Worm (Caenorhabditis elegans) whole organism, L4 larva: ENCODE measurements around the gene srh-113.

ENCODE experiments used
- F26F4.8 ChIP-seq: fragments of 200-800 bp; sonication (Bioruptor generic); conservative IDR thresholded peaks from 2 replicates; pipeline ENCODE4 v1.3.6; 2022; ENCODE audit warnings: missing genetic modification characterization, missing compliant biosample characterization
- F44E2.7 ChIP-seq: fragments of 200-800 bp; sonication (Bioruptor generic); IDR thresholded peaks from 2 replicates; pipeline ENCODE4 v2.1.2; 2022; ENCODE audit warnings: missing genetic modification characterization, missing compliant biosample characterization
- F49E8.2 ChIP-seq: sonication (generic microtip); optimal IDR thresholded peaks from 2 replicates; lab custom pipeline; 2016; ENCODE audit warnings: missing compliant biosample characterization, mild to moderate bottlenecking, missing genetic modification characterization, borderline replicate concordance
- R02D3.7 ChIP-seq: fragments of 150-350 bp; sonication (generic microtip); optimal IDR thresholded peaks from 3 replicates; lab custom pipeline; 2014; ENCODE audit warnings: missing biosample characterization, missing genetic modification characterization
- T20F7.1 ChIP-seq: fragments of 200-800 bp; sonication (Bioruptor generic); optimal IDR thresholded peaks from 2 replicates; lab custom pipeline; 2018; ENCODE audit warnings: mild to moderate bottlenecking, missing genetic modification characterization, missing compliant biosample characterization
- Y48G9A.11 ChIP-seq: fragments of 200-800 bp; sonication (Bioruptor generic); IDR thresholded peaks from 2 replicates; pipeline ENCODE4 v1.3.6; 2022; ENCODE audit warnings: missing genetic modification reagents, missing genetic modification characterization, missing compliant biosample characterization
- ama-1 ChIP-seq: fragments of 150-350 bp; optimal IDR thresholded peaks from 2 replicates; lab custom pipeline; 2014; ENCODE audit warnings: inconsistent platforms, mixed read lengths
- ceh-32 ChIP-seq: sonication (generic microtip); optimal IDR thresholded peaks from 2 replicates; lab custom pipeline; 2016; ENCODE audit warnings: mild to moderate bottlenecking, missing genetic modification characterization, missing compliant biosample characterization; ENCODE audit not compliant: poor library complexity
- ctbp-1 ChIP-seq: fragments of 200-800 bp; sonication (Bioruptor generic); IDR thresholded peaks from 2 replicates; pipeline ENCODE4 v1.3.6; 2022; ENCODE audit warnings: missing genetic modification reagents, missing genetic modification characterization, missing compliant biosample characterization
- dmd-9 ChIP-seq: fragments of 200-800 bp; sonication (Bioruptor generic); IDR thresholded peaks from 2 replicates; pipeline ENCODE4 v1.3.6; 2022; ENCODE audit warnings: missing genetic modification reagents, missing genetic modification characterization, missing compliant biosample characterization
- dve-1 ChIP-seq: sonication (generic microtip); optimal IDR thresholded peaks from 2 replicates; lab custom pipeline; 2017; ENCODE audit warnings: antibody characterized with exemption, mild to moderate bottlenecking, missing genetic modification characterization, missing compliant biosample characterization; ENCODE audit not compliant: insufficient read depth
- egl-43 ChIP-seq: fragments of 200-800 bp; sonication (Bioruptor generic); IDR thresholded peaks from 2 replicates; pipeline ENCODE4 v1.3.6; 2022; ENCODE audit warnings: missing genetic modification reagents, missing genetic modification characterization, missing compliant biosample characterization
- fos-1 ChIP-seq: fragments of 150-350 bp; optimal IDR thresholded peaks from 2 replicates; lab custom pipeline; 2014; ENCODE audit warnings: missing biosample characterization, missing genetic modification characterization
- gei-8 ChIP-seq: fragments of 200-800 bp; sonication (Bioruptor generic); optimal IDR thresholded peaks from 2 replicates; lab custom pipeline; 2018; ENCODE audit warnings: mild to moderate bottlenecking, missing genetic modification characterization, missing compliant biosample characterization
- hlh-11 ChIP-seq: fragments of 200-800 bp; sonication (Bioruptor generic); optimal IDR thresholded peaks from 2 replicates; lab custom pipeline; 2018; ENCODE audit warnings: mild to moderate bottlenecking, missing genetic modification characterization, missing compliant biosample characterization
- lin-38 ChIP-seq: fragments of 200-800 bp; sonication (Bioruptor generic); IDR thresholded peaks from 2 replicates; pipeline ENCODE4 v1.3.6; 2022; ENCODE audit warnings: missing genetic modification reagents, missing genetic modification characterization, missing compliant biosample characterization
- lin-39 ChIP-seq: fragments of 150-350 bp; optimal IDR thresholded peaks from 2 replicates; lab custom pipeline; 2014; ENCODE audit warnings: missing biosample characterization, missing genetic modification reagents, missing genetic modification characterization
- madf-5 ChIP-seq, 2 experiments: fragments of 200-800 bp; sonication (Bioruptor generic); IDR thresholded peaks; 2 replicates each; pipeline ENCODE4 v1.3.6; 2022; ENCODE audit warnings: missing compliant biosample characterization in 2 of 2, missing genetic modification characterization in 2 of 2
- madf-9 ChIP-seq: fragments of 200-800 bp; sonication (Bioruptor generic); conservative IDR thresholded peaks from 2 replicates; pipeline ENCODE4 v1.3.6; 2022; ENCODE audit warnings: missing genetic modification reagents, missing genetic modification characterization, missing compliant biosample characterization
- mdl-1 ChIP-seq, 2 experiments: fragments of 150-350 bp in 1 of 2; sonication (generic microtip) in 1 of 2; optimal IDR thresholded peaks; 2 replicates each; lab custom pipeline; 2014 to 2017; ENCODE audit warnings: missing biosample characterization in 2 of 2, missing genetic modification characterization in 2 of 2
- mep-1 ChIP-seq: fragments of 150-350 bp; sonication (generic microtip); optimal IDR thresholded peaks from 3 replicates; lab custom pipeline; 2014; ENCODE audit warnings: missing biosample characterization, missing genetic modification characterization
- mes-2 ChIP-seq: sonication (generic microtip); optimal IDR thresholded peaks from 2 replicates; lab custom pipeline; 2016; ENCODE audit warnings: missing genotype, mild to moderate bottlenecking, missing genetic modification characterization, missing compliant biosample characterization; ENCODE audit not compliant: poor library complexity, severe bottlenecking
- nhr-11 ChIP-seq: fragments of 150-350 bp; optimal IDR thresholded peaks from 2 replicates; lab custom pipeline; 2014; ENCODE audit warnings: missing biosample characterization, missing genetic modification characterization
- nhr-111 ChIP-seq: fragments of 200-800 bp; sonication (Bioruptor generic); optimal IDR thresholded peaks from 2 replicates; lab custom pipeline; 2018; ENCODE audit warnings: mild to moderate bottlenecking, missing genetic modification characterization, missing compliant biosample characterization
- nhr-237 ChIP-seq: sonication (generic microtip); optimal IDR thresholded peaks from 2 replicates; lab custom pipeline; 2017; ENCODE audit warnings: missing biosample characterization, missing genetic modification characterization
- nhr-28 ChIP-seq: fragments of 150-350 bp; optimal IDR thresholded peaks from 2 replicates; lab custom pipeline; 2014; ENCODE audit warnings: missing biosample characterization, missing genetic modification characterization
- nhr-41 ChIP-seq: fragments of 200-800 bp; sonication (Bioruptor generic); IDR thresholded peaks from 2 replicates; pipeline ENCODE4 v1.3.6; 2022; ENCODE audit warnings: missing genetic modification reagents, missing genetic modification characterization, missing compliant biosample characterization
- nhr-48 ChIP-seq: sonication (generic microtip); optimal IDR thresholded peaks from 2 replicates; lab custom pipeline; 2016; ENCODE audit warnings: mild to moderate bottlenecking, missing genetic modification characterization, missing compliant biosample characterization
- nhr-6 ChIP-seq: fragments of 150-350 bp; optimal IDR thresholded peaks from 2 replicates; lab custom pipeline; 2014; ENCODE audit warnings: missing biosample characterization, missing genetic modification characterization
- nhr-76 ChIP-seq: fragments of 150-350 bp; optimal IDR thresholded peaks from 2 replicates; lab custom pipeline; 2014; ENCODE audit warnings: missing biosample characterization, missing genetic modification characterization
- pha-4 ChIP-seq, 2 experiments: fragments of 150-350 bp in 1 of 2; fragments of 200-800 bp in 1 of 2; sonication (Bioruptor generic) in 1 of 2; IDR thresholded peaks in 1 of 2; optimal IDR thresholded peaks in 1 of 2; 2 replicates each; pipeline versions ENCODE4 v1.3.6 to Lab custom; 2014 to 2022; ENCODE audit warnings: missing genetic modification characterization in 2 of 2, missing genetic modification reagents in 2 of 2, missing biosample characterization in 1 of 2, missing compliant biosample characterization in 1 of 2
- php-3 ChIP-seq: fragments of 200-800 bp; sonication (Bioruptor generic); IDR thresholded peaks from 2 replicates; pipeline ENCODE4 v1.3.6; 2022; ENCODE audit warnings: missing genetic modification reagents, missing genetic modification characterization, missing compliant biosample characterization
- rbr-2 ChIP-seq: sonication (generic microtip); optimal IDR thresholded peaks from 2 replicates; lab custom pipeline; 2016; ENCODE audit warnings: missing genotype, missing genetic modification characterization, missing compliant biosample characterization
- saeg-2 ChIP-seq: fragments of 200-800 bp; sonication (Bioruptor generic); IDR thresholded peaks from 2 replicates; pipeline ENCODE4 v1.3.6; 2022; ENCODE audit warnings: missing genetic modification reagents, missing genetic modification characterization, missing compliant biosample characterization
- set-16 ChIP-seq: fragments of 200-800 bp; sonication (Bioruptor generic); IDR thresholded peaks from 2 replicates; pipeline ENCODE4 v1.3.6; 2022; ENCODE audit warnings: missing genetic modification reagents, missing genetic modification characterization, missing compliant biosample characterization
- skn-1 ChIP-seq: fragments of 150-350 bp; optimal IDR thresholded peaks from 2 replicates; lab custom pipeline; 2014; ENCODE audit warnings: missing biosample characterization, missing genetic modification characterization
- snpc-4 ChIP-seq: fragments of 150-350 bp; optimal IDR thresholded peaks from 2 replicates; lab custom pipeline; 2014; ENCODE audit warnings: missing biosample characterization, missing genetic modification characterization
- spr-1 ChIP-seq: sonication (generic microtip); optimal IDR thresholded peaks from 2 replicates; lab custom pipeline; 2016; ENCODE audit warnings: mild to moderate bottlenecking, missing genetic modification characterization, missing compliant biosample characterization
- tra-1 ChIP-seq: fragments of 200-800 bp; sonication (Bioruptor generic); IDR thresholded peaks from 2 replicates; pipeline ENCODE4 v1.3.6; 2022; ENCODE audit warnings: missing genetic modification reagents, missing genetic modification characterization, missing compliant biosample characterization
- unc-39 ChIP-seq: sonication (generic microtip); optimal IDR thresholded peaks from 2 replicates; lab custom pipeline; 2017; ENCODE audit warnings: missing biosample characterization, missing genetic modification characterization
- unc-62 ChIP-seq, 3 experiments: fragments of 150-350 bp in 1 of 3; sonication (generic microtip); optimal IDR thresholded peaks in 2 of 3; peaks in 1 of 3; 1 replicate in 1 of 3; 2 replicates in 2 of 3; lab custom pipeline; 2014 to 2017; ENCODE audit warnings: missing biosample characterization in 3 of 3, missing genetic modification characterization in 3 of 3, missing genetic modification reagents in 3 of 3, missing genotype in 1 of 3
- ztf-7 ChIP-seq: fragments of 150-350 bp; optimal IDR thresholded peaks from 2 replicates; lab custom pipeline; 2014; ENCODE audit warnings: missing biosample characterization, missing genetic modification characterization

srh-113 gene

DNA sequence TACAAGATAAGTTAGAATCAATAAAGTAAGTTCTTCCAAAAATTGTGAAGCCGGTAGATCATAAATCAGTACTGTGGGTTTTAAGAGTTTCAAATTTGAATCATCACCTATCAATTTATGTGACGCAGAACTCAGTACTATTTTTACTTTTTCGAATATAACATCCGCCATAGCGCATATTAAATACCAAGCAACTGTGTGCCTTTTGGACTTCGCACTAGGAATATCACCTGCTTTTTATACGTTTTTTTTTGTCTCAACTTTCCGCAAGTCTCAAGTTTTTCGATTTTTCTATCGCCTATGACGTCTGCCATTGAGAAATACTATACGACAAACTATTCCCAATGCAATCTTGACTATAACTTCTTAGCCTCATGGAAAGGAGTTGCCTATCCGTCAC lies at the start of gene srh-113:
TSS of gene srh-113 (plus strand) at position 301 of the 400 bp plus-strand sequence.
- TF ChIP-seq T20F7.1 (GFP tag; lab: Kevin White, UChicago) (no peak), madf-9 (GFP tag; lab: Robert Waterston, UW) (no peak), Y48G9A.11 (GFP tag; lab: Robert Waterston, UW) (no peak), rbr-2 (tag; lab: Kevin White, UChicago) (no peak), R02D3.7 (no peak)

- TF ChIP-seq tra-1 (GFP tag; lab: Robert Waterston, UW) (no peak), lin-38 (GFP tag; lab: Robert Waterston, UW) (no peak), ceh-32 (tag; lab: Kevin White, UChicago) (no peak), nhr-76 (tag; lab: Kevin White, UChicago) (no peak), nhr-111 (no peak), mep-1 (tag; lab: Kevin White, UChicago) (no peak), nhr-6 (tag; lab: Kevin White, UChicago) (no peak), egl-43 (GFP tag; lab: Robert Waterston, UW) (no peak), pha-4 (GFP tag; IDR thresholded peaks at IDR 0.05; lab: Robert Waterston, UW) (no peak), pha-4 (tag; optimal IDR thresholded peaks at IDR 0.05; lab: Kevin White, UChicago) (no peak), madf-5 (GFP tag; IDR thresholded peaks at IDR 0.05; lab: Robert Waterston, UW) (no peak), saeg-2 (no peak)
- TF ChIP-seq, all 104 proteins: peak for 0
Observed at ce11 chrV:17165409-17165808, 47.4 kb upstream of the srh-113 start, which contains the start of gene srh-102. Gene srh-102 (minus strand): TSS chrV:17165509.

ce11 chrV:17167457-17167856 lies 45.4 kb upstream of the srh-113 start, which contains the start of gene srz-66:
Gene srz-66 (minus strand): TSS chrV:17167557.
- TF ChIP-seq mdl-1 (tag; optimal IDR thresholded peaks at IDR 0.05; lab: Kevin White, UChicago) (no peak), nhr-28 (no peak), nhr-11 (no peak), nhr-237 (no peak), ctbp-1 (GFP tag; lab: Robert Waterston, UW) (no peak), mes-2 (no peak), unc-62 (GFP tag; optimal IDR thresholded peaks at IDR 0.05 in 1 of 2; lab: Kevin White, UChicago) (no peak), unc-62 (tag; optimal IDR thresholded peaks at IDR 0.05; lab: Kevin White, UChicago) (no peak), fos-1 (no peak), spr-1 (tag; lab: Kevin White, UChicago) (no peak), ztf-7 (tag; lab: Kevin White, UChicago) (no peak)

DNA sequence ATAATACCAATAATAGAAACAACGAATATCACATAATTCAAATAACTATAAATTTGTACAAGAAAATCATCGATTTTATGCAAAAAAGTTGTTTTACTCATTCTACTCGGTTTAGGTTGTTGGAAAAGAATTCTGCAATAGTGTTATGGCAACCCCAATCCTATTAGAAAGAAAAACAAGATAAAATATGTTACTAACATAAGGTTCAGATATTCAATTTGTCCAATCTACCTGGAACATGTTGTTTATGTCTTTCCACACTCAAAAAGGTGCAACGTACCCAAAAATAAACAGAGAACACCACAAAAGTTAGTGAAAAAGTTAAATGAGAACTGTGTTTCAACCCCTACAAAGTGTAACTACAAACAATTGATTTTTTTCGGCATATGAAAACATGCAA lies 42.0 kb upstream of the srh-113 start, which contains the start of gene srw-51:
TSS of gene srw-51 (minus strand) at position 101 of the 400 bp plus-strand sequence.
- TF ChIP-seq ama-1 (no peak), dve-1 (tag; lab: Kevin White, UChicago) (no peak), ceh-32 (tag; lab: Kevin White, UChicago) (no peak), gei-8 (no peak), R02D3.7 (no peak)
- TF ChIP-seq, all 104 proteins: peak for 0

DNA sequence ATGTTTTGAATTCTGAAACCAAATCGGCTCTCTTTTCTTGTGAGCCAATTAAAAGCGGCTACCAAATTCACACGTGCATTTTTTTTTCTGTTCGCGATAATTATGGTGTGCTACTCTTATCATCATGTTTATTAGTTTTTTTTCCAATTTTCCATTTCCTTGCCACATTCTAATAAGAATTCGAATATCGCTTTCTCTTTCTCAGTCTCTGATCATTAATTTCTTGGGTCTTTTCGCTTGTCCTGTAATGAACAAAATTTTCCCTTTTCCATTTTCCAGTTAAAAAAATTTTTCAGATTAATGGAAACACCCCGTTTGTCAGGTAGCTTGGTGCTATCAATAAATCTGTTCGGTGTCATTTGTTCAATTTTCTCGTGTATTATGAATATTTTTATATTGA lies 41.3 kb upstream of the srh-113 start, which contains the start of gene srbc-26:
TSS of gene srbc-26 (plus strand) at position 301 of the 400 bp plus-strand sequence.
- TF ChIP-seq skn-1 (tag; lab: Kevin White, UChicago): no peak

DNA sequence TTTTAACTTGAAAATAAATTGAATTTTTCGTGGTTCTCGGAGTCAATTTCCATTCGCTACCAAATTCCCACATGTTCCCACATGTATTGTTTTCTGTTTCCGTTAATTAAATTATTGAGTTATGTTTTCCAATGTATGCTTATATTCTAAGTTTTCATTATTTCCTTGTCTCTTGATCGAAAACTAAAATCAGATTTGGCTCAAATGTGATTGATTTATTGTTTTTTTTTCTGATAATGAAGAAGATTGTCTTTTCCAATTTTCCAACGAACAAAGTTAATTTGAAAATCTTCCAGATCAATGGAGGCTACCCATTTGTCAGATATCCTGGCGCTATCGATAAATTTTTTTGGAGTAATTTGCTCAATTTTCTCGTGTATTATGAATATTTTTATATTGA lies 39.1 kb upstream of the srh-113 start, which contains the start of gene srbc-25:
TSS of gene srbc-25 (plus strand) at position 301 of the 400 bp plus-strand sequence.
- TF ChIP-seq ctbp-1 (GFP tag; lab: Robert Waterston, UW) (no peak), snpc-4 (tag; lab: Kevin White, UChicago) (no peak), F49E8.2 (tag; lab: Kevin White, UChicago) (no peak), F44E2.7 (GFP tag; lab: Robert Waterston, UW) (no peak), dve-1 (tag; lab: Kevin White, UChicago) (no peak), F26F4.8 (GFP tag; lab: Robert Waterston, UW) (no peak), unc-39 (no peak), nhr-41 (no peak), set-16 (GFP tag; lab: Robert Waterston, UW) (no peak), lin-39 (tag; lab: Kevin White, UChicago) (no peak), nhr-111 (no peak), dmd-9 (GFP tag; lab: Robert Waterston, UW) (no peak), hlh-11 (no peak), php-3 (GFP tag; lab: Robert Waterston, UW) (no peak), nhr-28 (no peak), nhr-48 (tag; lab: Kevin White, UChicago) (no peak)
